Worm (Caenorhabditis elegans): ENCODE measurements around the gene F15B9.10.

F15B9.10 gene

ce11 chrV:12964076-12964475 is 44.6 kb downstream of the F15B9.10 start, which contains the start of gene srd-35:
Gene srd-35, plus strand, starts transcription at chrV:12964376.
- no peak for TF ChIP-seq nhr-85 (tag)
- TF ChIP-seq ceh-8 (GFP tag; optimal IDR thresholded peaks at IDR 0.05), result peak; percentile 23
- TF ChIP-seq pqm-1 (tag; optimal IDR thresholded peaks at IDR 0.05), result no peak
- no peak for TF ChIP-seq fkh-8 (tag; optimal IDR thresholded peaks at IDR 0.05)

- TF ChIP-seq fkh-4 (tag; optimal IDR thresholded peaks at IDR 0.05; ENCODE audit: borderline replicate concordance) (no peak), mep-1 (tag; optimal IDR thresholded peaks at IDR 0.05) (peak; percentile 31), rnt-1 (tag; optimal IDR thresholded peaks at IDR 0.05) (no peak), sox-4 (tag; optimal IDR thresholded peaks at IDR 0.05) (no peak), blmp-1 (tag; optimal IDR thresholded peaks at IDR 0.05) (peak; percentile 9), nhr-71 (tag; optimal IDR thresholded peaks at IDR 0.05) (peak; percentile 24), elt-2 (tag; optimal IDR thresholded peaks at IDR 0.05) (peak; percentile 47), efl-1 (optimal IDR thresholded peaks at IDR 0.05) (no peak), efl-1 (GFP tag; optimal IDR thresholded peaks at IDR 0.05 in 1 of 2) (peak in 1 of 2 experiments; percentile 70), grh-1 (GFP tag; IDR thresholded peaks at IDR 0.05) (no peak), lin-14 (GFP tag; optimal IDR thresholded peaks at IDR 0.05) (peak; percentile 45)
Observed at ce11 chrV:12963192-12963591, 45.5 kb downstream of the F15B9.10 start, which contains the start of gene hrg-9. Gene hrg-9, minus strand, starts transcription at chrV:12963343.

- TF ChIP-seq lsy-2 (tag; optimal IDR thresholded peaks at IDR 0.05) (no peak), lin-14 (GFP tag; optimal IDR thresholded peaks at IDR 0.05) (peak; percentile 80), sox-4 (tag; optimal IDR thresholded peaks at IDR 0.05) (no peak), pag-3 (tag; optimal IDR thresholded peaks at IDR 0.05; ENCODE audit: borderline replicate concordance, insufficient read depth) (no peak), elt-2 (tag; optimal IDR thresholded peaks at IDR 0.05) (no peak), swsn-7 (tag; optimal IDR thresholded peaks at IDR 0.05) (no peak), hlh-17 (GFP tag; optimal IDR thresholded peaks at IDR 0.05; ENCODE audit: borderline replicate concordance) (no peak), skn-1 (tag; optimal IDR thresholded peaks at IDR 0.05) (no peak), mdl-1 (tag; optimal IDR thresholded peaks at IDR 0.05) (no peak), unc-30 (tag; optimal IDR thresholded peaks at IDR 0.05) (no peak), blmp-1 (tag; optimal IDR thresholded peaks at IDR 0.05) (peak; percentile 83), egl-27 (tag; optimal IDR thresholded peaks at IDR 0.05) (no peak), nhr-77 (tag; optimal IDR thresholded peaks at IDR 0.05) (no peak), mep-1 (tag; optimal IDR thresholded peaks at IDR 0.05) (no peak), lin-39 (tag; optimal IDR thresholded peaks at IDR 0.05) (no peak), nhr-237 (tag; optimal IDR thresholded peaks at IDR 0.05) (no peak), mab-9 (GFP tag; IDR thresholded peaks at IDR 0.05) (no peak), zip-4 (GFP tag; optimal IDR thresholded peaks at IDR 0.05) (no peak), unc-62 (GFP tag; optimal IDR thresholded peaks at IDR 0.05) (no peak), dpl-1 (GFP tag; optimal IDR thresholded peaks at IDR 0.05) (no peak), lin-35 (GFP tag; optimal IDR thresholded peaks at IDR 0.05) (no peak), efl-1 (optimal IDR thresholded peaks at IDR 0.05) (no peak), efl-1 (GFP tag; optimal IDR thresholded peaks at IDR 0.05 in 1 of 2) (peak in 1 of 2 experiments; percentile 65), fos-1 (tag; optimal IDR thresholded peaks at IDR 0.05) (no peak), lir-3 (tag; optimal IDR thresholded peaks at IDR 0.05; ENCODE audit: poor library complexity) (no peak), nhr-90 (tag; optimal IDR thresholded peaks at IDR 0.05; ENCODE audit: poor library complexity) (no peak)
Observed at ce11 chrV:12961085-12961560, 47.6 kb downstream of the F15B9.10 start, which contains the start of gene mpst-7. Gene mpst-7, minus strand, starts transcription at chrV:12961135.
